Fruit fly (Drosophila melanogaster): Measurements from ENCODE around the gene gwl.

gwl gene

dm6 chr3R:18745961-18746468 lies at the start of gene gwl, which contains the start of gene PGS1 (continued):
- no peak for TF ChIP-seq ac (GFP tag; optimal IDR thresholded peaks at IDR 0.05)
- TF ChIP-seq bab2 (GFP tag; optimal IDR thresholded peaks at IDR 0.05): peak; percentile 63
- TF ChIP-seq CG16815 (GFP tag; optimal IDR thresholded peaks at IDR 0.05): peak; percentile 65
- TF ChIP-seq CG18599 (GFP tag; optimal IDR thresholded peaks at IDR 0.05): no peak
- peak; percentile 87 for TF ChIP-seq CG32532 (GFP tag; IDR thresholded peaks at IDR 0.05)
- TF ChIP-seq CG6654 (GFP tag; optimal IDR thresholded peaks at IDR 0.05): no peak
- TF ChIP-seq Oaz (GFP tag; IDR thresholded peaks at IDR 0.05): peak; percentile 66
- TF ChIP-seq CoRest (tag; optimal IDR thresholded peaks at IDR 0.05): peak; percentile 90
- TF ChIP-seq phol (tag; optimal IDR thresholded peaks at IDR 0.05): peak; percentile 86
- TF ChIP-seq CG9727 (GFP tag; optimal IDR thresholded peaks at IDR 0.05): peak; percentile 83
- TF ChIP-seq CG6689 (GFP tag; IDR thresholded peaks at IDR 0.05): peak; percentile 88
- peak; percentile 69 for TF ChIP-seq unc-4 (GFP tag; IDR thresholded peaks at IDR 0.05; ENCODE audit: partially characterized antibody)
- TF ChIP-seq oc (tag; optimal IDR thresholded peaks at IDR 0.05): no peak
- peak; percentile 71; the same call in 2 of the 3 replicates for TF ChIP-seq knrl (GFP tag; IDR thresholded peaks at IDR 0.05; ENCODE audit: partially characterized antibody)
- peak; percentile 43; the same call in 1 of the 2 replicates for TF ChIP-seq CG11696 (GFP tag; IDR thresholded peaks at IDR 0.05)
- peak; percentile 40 for TF ChIP-seq twi (tag; optimal IDR thresholded peaks at IDR 0.05)
- peak; percentile 58 for TF ChIP-seq ap (GFP tag; IDR thresholded peaks at IDR 0.05)
- peak; percentile 64 for TF ChIP-seq Bteb2 (GFP tag; optimal IDR thresholded peaks at IDR 0.05)
- no peak for TF ChIP-seq CG43689 (GFP tag; IDR thresholded peaks at IDR 0.05)
- TF ChIP-seq CG10147 (GFP tag; optimal IDR thresholded peaks at IDR 0.05): no peak
- TF ChIP-seq CG34376 (GFP tag; optimal IDR thresholded peaks at IDR 0.05): no peak
- TF ChIP-seq Hr51 (GFP tag; optimal IDR thresholded peaks at IDR 0.05): peak in 1 of 2 experiments; percentile 6
- TF ChIP-seq otp (GFP tag; IDR thresholded peaks at IDR 0.05): peak; percentile 33; the same call in 1 of the 3 replicates
- no peak for TF ChIP-seq Jarid2 (GFP tag; optimal IDR thresholded peaks at IDR 0.05)
- peak; percentile 28; the same call in 1 of the 2 replicates for TF ChIP-seq Ravus (GFP tag; IDR thresholded peaks at IDR 0.05)
- no peak for TF ChIP-seq CG17359 (tag; optimal IDR thresholded peaks at IDR 0.05)
- peak; percentile 29; the same call in 1 of the 2 replicates for TF ChIP-seq Bgb (GFP tag; IDR thresholded peaks at IDR 0.05; ENCODE audit: partially characterized antibody)
- TF ChIP-seq lmd (GFP tag; IDR thresholded peaks at IDR 0.05): peak; percentile 84
- peak; percentile 68 for TF ChIP-seq B-H2 (GFP tag; optimal IDR thresholded peaks at IDR 0.05)
- no peak for TF ChIP-seq pan (optimal IDR thresholded peaks at IDR 0.05)
- TF ChIP-seq pan (GFP tag; optimal IDR thresholded peaks at IDR 0.05 in 1 of 2, IDR thresholded peaks at IDR 0.05 in 1 of 2): peak in 1 of 2 experiments; percentile 81
- peak; percentile 58; the same call in 1 of the 3 replicates for TF ChIP-seq CG2889 (GFP tag; IDR thresholded peaks at IDR 0.05)
- no peak for TF ChIP-seq TFAM (GFP tag; optimal IDR thresholded peaks at IDR 0.05)
- TF ChIP-seq chn (GFP tag; optimal IDR thresholded peaks at IDR 0.05): peak; percentile 16
- TF ChIP-seq Dp (GFP tag; optimal IDR thresholded peaks at IDR 0.05): peak; percentile 76
- peak; percentile 78 for TF ChIP-seq CG4404 (GFP tag; IDR thresholded peaks at IDR 0.05)
- TF ChIP-seq onecut (GFP tag; IDR thresholded peaks at IDR 0.05): peak; percentile 18; the same call in 1 of the 2 replicates
- peak; percentile 28; the same call in 1 of the 2 replicates for TF ChIP-seq Taf1 (GFP tag; IDR thresholded peaks at IDR 0.05)
- peak; percentile 59 for TF ChIP-seq Ets65A (GFP tag)
- TF ChIP-seq CG9437 (GFP tag; optimal IDR thresholded peaks at IDR 0.05): peak; percentile 69
- TF ChIP-seq CG8359 (GFP tag; optimal IDR thresholded peaks at IDR 0.05; ENCODE audit: borderline replicate concordance): no peak
- TF ChIP-seq so (GFP tag; IDR thresholded peaks at IDR 0.05): peak; percentile 73; the same call in 1 of the 3 replicates
- peak; percentile 83 for TF ChIP-seq ind (GFP tag; optimal IDR thresholded peaks at IDR 0.05)
- no peak for TF ChIP-seq btn (GFP tag; optimal IDR thresholded peaks at IDR 0.05)
- peak; percentile 75 for TF ChIP-seq Fer3 (tag; optimal IDR thresholded peaks at IDR 0.05)
